Worm (Caenorhabditis elegans) whole organism, L4/young adult: ENCODE results near the gene Y11D7A.7.

Experiments
- dao-5 ChIP-seq: sonication (generic microtip); optimal IDR thresholded peaks from 2 replicates; lab custom pipeline; 2016; ENCODE audit warnings: missing genotype, missing genetic modification characterization, moderate library complexity, missing compliant biosample characterization
- him-1 ChIP-seq: sonication (generic microtip); optimal IDR thresholded peaks from 2 replicates; lab custom pipeline; 2016; ENCODE audit warnings: missing genotype, missing genetic modification reagents, missing genetic modification characterization, missing compliant biosample characterization

- TF ChIP-seq dao-5 (tag; lab: Kevin White, UChicago) (no peak), him-1 (tag; lab: Kevin White, UChicago) (no peak)
Measured at ce11 chrIV:9274008-9274529, 24.8 kb downstream of the Y11D7A.7 start, which contains the start of gene nmy-3.
